Fruit fly (Drosophila melanogaster) whole organism, adult: Measurements from ENCODE around the gene pim.

Experiments
- Clk ChIP-seq: fragments of 200-800 bp; sonication (Bioruptor generic); optimal IDR thresholded peaks from 2 replicates; lab custom pipeline; 2017; ENCODE audit warnings: missing biosample characterization, missing genetic modification characterization
- cnc ChIP-seq, 2 experiments: fragments of >200 bp; optimal IDR thresholded peaks; 2 replicates each; lab custom pipeline; 2017

dm6 chr2L:10344029-10344606 is 18.7 kb upstream of the pim start, which contains the start of gene Frmd5:
- TF ChIP-seq Clk (GFP tag; lab: Kevin White, UChicago), result no peak
- no peak for TF ChIP-seq cnc (optimal IDR thresholded peaks at IDR 0.05; lab: Kevin White, UChicago)
